Worm (Caenorhabditis elegans) whole organism, L4 larva: ENCODE data around the gene D2089.8.

ENCODE experiments used
- F10B5.3 ChIP-seq: sonication (generic microtip); optimal IDR thresholded peaks from 2 replicates; lab custom pipeline; 2016; ENCODE audit warnings: mild to moderate bottlenecking, missing genetic modification characterization, missing compliant biosample characterization
- F26F4.8 ChIP-seq: fragments of 200-800 bp; sonication (Bioruptor generic); conservative IDR thresholded peaks from 2 replicates; pipeline ENCODE4 v1.3.6; 2022; ENCODE audit warnings: missing genetic modification characterization, missing compliant biosample characterization
- F37D6.2 ChIP-seq: sonication (generic microtip); optimal IDR thresholded peaks from 2 replicates; lab custom pipeline; 2016; ENCODE audit warnings: mild to moderate bottlenecking, missing genetic modification characterization, missing compliant biosample characterization
- R02D3.7 ChIP-seq: fragments of 150-350 bp; sonication (generic microtip); optimal IDR thresholded peaks from 3 replicates; lab custom pipeline; 2014; ENCODE audit warnings: missing biosample characterization, missing genetic modification characterization
- T26A8.4 ChIP-seq: fragments of 200-800 bp; sonication (Bioruptor generic); IDR thresholded peaks from 2 replicates; pipeline ENCODE4 v1.3.6; 2022; ENCODE audit warnings: missing genetic modification characterization, missing compliant biosample characterization
- Y105C5A.15 ChIP-seq: fragments of 200-800 bp; sonication (Bioruptor generic); IDR thresholded peaks from 2 replicates; pipeline ENCODE4 v1.3.6; 2022; ENCODE audit warnings: missing genetic modification characterization, missing compliant biosample characterization
- Y48G9A.11 ChIP-seq: fragments of 200-800 bp; sonication (Bioruptor generic); IDR thresholded peaks from 2 replicates; pipeline ENCODE4 v1.3.6; 2022; ENCODE audit warnings: missing genetic modification reagents, missing genetic modification characterization, missing compliant biosample characterization
- Y5F2A.4 ChIP-seq: fragments of 200-800 bp; sonication (Bioruptor generic); optimal IDR thresholded peaks from 2 replicates; lab custom pipeline; 2018; ENCODE audit warnings: mild to moderate bottlenecking, missing genetic modification characterization, missing compliant biosample characterization
- ZK337.2 ChIP-seq: fragments of 200-800 bp; sonication (Bioruptor generic); IDR thresholded peaks from 2 replicates; pipeline ENCODE4 v1.3.6; 2022; ENCODE audit warnings: missing genetic modification reagents, missing genetic modification characterization, missing compliant biosample characterization
- ama-1 ChIP-seq: fragments of 150-350 bp; optimal IDR thresholded peaks from 2 replicates; lab custom pipeline; 2014; ENCODE audit warnings: inconsistent platforms, mixed read lengths
- ceh-28 ChIP-seq: fragments of 150-350 bp; optimal IDR thresholded peaks from 2 replicates; lab custom pipeline; 2014; ENCODE audit warnings: missing biosample characterization, missing genetic modification reagents, missing genetic modification characterization
- ces-1 ChIP-seq: fragments of 150-350 bp; sonication (generic microtip); optimal IDR thresholded peaks from 4 replicates; lab custom pipeline; 2014; ENCODE audit warnings: missing biosample characterization, missing genetic modification reagents, missing genetic modification characterization
- ctbp-1 ChIP-seq: fragments of 200-800 bp; sonication (Bioruptor generic); IDR thresholded peaks from 2 replicates; pipeline ENCODE4 v1.3.6; 2022; ENCODE audit warnings: missing genetic modification reagents, missing genetic modification characterization, missing compliant biosample characterization
- daf-16 ChIP-seq, 3 experiments: sonication (generic microtip); optimal IDR thresholded peaks; 2 replicates each; lab custom pipeline; 2016 to 2017; ENCODE audit warnings: missing genetic modification characterization in 3 of 3, missing genetic modification reagents in 3 of 3, mild to moderate bottlenecking in 2 of 3, missing compliant biosample characterization in 2 of 3, missing biosample characterization in 1 of 3, moderate library complexity in 1 of 3
- dmd-6 ChIP-seq: fragments of 200-800 bp; sonication (Bioruptor generic); IDR thresholded peaks from 2 replicates; pipeline ENCODE4 v1.3.6; 2022; ENCODE audit warnings: missing genetic modification reagents, missing genetic modification characterization, missing compliant biosample characterization
- egl-27 ChIP-seq: sonication (generic microtip); optimal IDR thresholded peaks from 3 replicates; lab custom pipeline; 2017; ENCODE audit warnings: missing biosample characterization, missing genetic modification reagents, missing genetic modification characterization
- egl-43 ChIP-seq: fragments of 200-800 bp; sonication (Bioruptor generic); IDR thresholded peaks from 2 replicates; pipeline ENCODE4 v1.3.6; 2022; ENCODE audit warnings: missing genetic modification reagents, missing genetic modification characterization, missing compliant biosample characterization
- gei-8 ChIP-seq: fragments of 200-800 bp; sonication (Bioruptor generic); optimal IDR thresholded peaks from 2 replicates; lab custom pipeline; 2018; ENCODE audit warnings: mild to moderate bottlenecking, missing genetic modification characterization, missing compliant biosample characterization
- hif-1 ChIP-seq, 2 experiments: sonication (generic microtip); optimal IDR thresholded peaks; 2 replicates each; lab custom pipeline; 2016 to 2017; ENCODE audit warnings: missing compliant biosample characterization in 2 of 2, missing genetic modification characterization in 2 of 2, missing genetic modification reagents in 2 of 2, missing genotype in 2 of 2, mild to moderate bottlenecking in 1 of 2
- hlh-11 ChIP-seq: fragments of 200-800 bp; sonication (Bioruptor generic); optimal IDR thresholded peaks from 2 replicates; lab custom pipeline; 2018; ENCODE audit warnings: mild to moderate bottlenecking, missing genetic modification characterization, missing compliant biosample characterization
- hlh-30 ChIP-seq: sonication (generic microtip); optimal IDR thresholded peaks from 2 replicates; lab custom pipeline; 2017; ENCODE audit warnings: antibody characterized with exemption, mild to moderate bottlenecking, missing genetic modification characterization, missing compliant biosample characterization; ENCODE audit not compliant: insufficient read depth
- hmg-1.1 ChIP-seq: fragments of 200-800 bp; sonication (Bioruptor generic); IDR thresholded peaks from 2 replicates; pipeline ENCODE4 v1.3.6; 2022; ENCODE audit warnings: missing genetic modification reagents, missing genetic modification characterization, missing compliant biosample characterization
- jun-1 ChIP-seq: fragments of 150-350 bp; optimal IDR thresholded peaks from 2 replicates; lab custom pipeline; 2014; ENCODE audit warnings: missing biosample characterization, missing genetic modification reagents, missing genetic modification characterization
- lim-7 ChIP-seq: fragments of 200-800 bp; sonication (Bioruptor generic); IDR thresholded peaks from 2 replicates; pipeline ENCODE4 v1.3.6; 2022; ENCODE audit warnings: missing genetic modification characterization, missing compliant biosample characterization
- lin-1 ChIP-seq: fragments of 200-800 bp; sonication (Bioruptor generic); IDR thresholded peaks from 2 replicates; pipeline ENCODE4 v1.3.6; 2022; ENCODE audit warnings: missing genetic modification reagents, missing genetic modification characterization, missing compliant biosample characterization
- lin-38 ChIP-seq: fragments of 200-800 bp; sonication (Bioruptor generic); IDR thresholded peaks from 2 replicates; pipeline ENCODE4 v1.3.6; 2022; ENCODE audit warnings: missing genetic modification reagents, missing genetic modification characterization, missing compliant biosample characterization
- lir-3 ChIP-seq: sonication (generic microtip); optimal IDR thresholded peaks from 2 replicates; lab custom pipeline; 2016; ENCODE audit warnings: mild to moderate bottlenecking, missing genetic modification characterization, missing compliant biosample characterization
- mes-2 ChIP-seq: sonication (generic microtip); optimal IDR thresholded peaks from 2 replicates; lab custom pipeline; 2016; ENCODE audit warnings: missing genotype, mild to moderate bottlenecking, missing genetic modification characterization, missing compliant biosample characterization; ENCODE audit not compliant: poor library complexity, severe bottlenecking
- mxl-3 ChIP-seq: fragments of 200-800 bp; sonication (Bioruptor generic); optimal IDR thresholded peaks from 2 replicates; lab custom pipeline; 2018; ENCODE audit warnings: mild to moderate bottlenecking, missing genetic modification characterization, missing compliant biosample characterization
- nhr-102 ChIP-seq: sonication (generic microtip); optimal IDR thresholded peaks from 2 replicates; lab custom pipeline; 2016; ENCODE audit warnings: mild to moderate bottlenecking, missing genetic modification characterization, moderate library complexity, missing compliant biosample characterization
- nhr-111 ChIP-seq: fragments of 200-800 bp; sonication (Bioruptor generic); optimal IDR thresholded peaks from 2 replicates; lab custom pipeline; 2018; ENCODE audit warnings: mild to moderate bottlenecking, missing genetic modification characterization, missing compliant biosample characterization
- nhr-25 ChIP-seq: sonication (generic microtip); optimal IDR thresholded peaks from 2 replicates; lab custom pipeline; 2017; ENCODE audit warnings: missing genetic modification characterization, mild to moderate bottlenecking, missing compliant biosample characterization, antibody characterized with exemption, moderate library complexity, borderline replicate concordance; ENCODE audit not compliant: insufficient read depth
- nhr-28 ChIP-seq: fragments of 150-350 bp; optimal IDR thresholded peaks from 2 replicates; lab custom pipeline; 2014; ENCODE audit warnings: missing biosample characterization, missing genetic modification characterization
- nhr-42 ChIP-seq: fragments of 200-800 bp; sonication (Bioruptor generic); IDR thresholded peaks from 2 replicates; pipeline ENCODE4 v1.3.6; 2022; ENCODE audit warnings: missing genetic modification characterization, missing compliant biosample characterization
- pha-4 ChIP-seq, 2 experiments: fragments of 150-350 bp in 1 of 2; fragments of 200-800 bp in 1 of 2; sonication (Bioruptor generic) in 1 of 2; IDR thresholded peaks in 1 of 2; optimal IDR thresholded peaks in 1 of 2; 2 replicates each; pipeline versions ENCODE4 v1.3.6 to Lab custom; 2014 to 2022; ENCODE audit warnings: missing genetic modification characterization in 2 of 2, missing genetic modification reagents in 2 of 2, missing biosample characterization in 1 of 2, missing compliant biosample characterization in 1 of 2
- php-3 ChIP-seq: fragments of 200-800 bp; sonication (Bioruptor generic); IDR thresholded peaks from 2 replicates; pipeline ENCODE4 v1.3.6; 2022; ENCODE audit warnings: missing genetic modification reagents, missing genetic modification characterization, missing compliant biosample characterization
- pqm-1 ChIP-seq: sonication (generic microtip); optimal IDR thresholded peaks from 2 replicates; lab custom pipeline; 2017; ENCODE audit warnings: missing biosample characterization, missing genetic modification characterization
- sdz-12 ChIP-seq: fragments of 200-800 bp; sonication (Bioruptor generic); optimal IDR thresholded peaks from 2 replicates; lab custom pipeline; 2018; ENCODE audit warnings: mild to moderate bottlenecking, missing genetic modification characterization, missing compliant biosample characterization
- set-16 ChIP-seq: fragments of 200-800 bp; sonication (Bioruptor generic); IDR thresholded peaks from 2 replicates; pipeline ENCODE4 v1.3.6; 2022; ENCODE audit warnings: missing genetic modification reagents, missing genetic modification characterization, missing compliant biosample characterization
- snpc-1.2 ChIP-seq: fragments of 200-800 bp; sonication (Bioruptor generic); IDR thresholded peaks from 2 replicates; pipeline ENCODE4 v1.3.6; 2022; ENCODE audit warnings: missing genetic modification reagents, missing genetic modification characterization, missing compliant biosample characterization
- spr-3 ChIP-seq: fragments of 200-800 bp; sonication (Bioruptor generic); optimal IDR thresholded peaks from 2 replicates; lab custom pipeline; 2018; ENCODE audit warnings: mild to moderate bottlenecking, missing genetic modification characterization, missing compliant biosample characterization
- tra-1 ChIP-seq: fragments of 200-800 bp; sonication (Bioruptor generic); IDR thresholded peaks from 2 replicates; pipeline ENCODE4 v1.3.6; 2022; ENCODE audit warnings: missing genetic modification reagents, missing genetic modification characterization, missing compliant biosample characterization
- unc-62 ChIP-seq, 3 experiments: fragments of 150-350 bp in 1 of 3; sonication (generic microtip); optimal IDR thresholded peaks in 2 of 3; peaks in 1 of 3; 1 replicate in 1 of 3; 2 replicates in 2 of 3; lab custom pipeline; 2014 to 2017; ENCODE audit warnings: missing biosample characterization in 3 of 3, missing genetic modification characterization in 3 of 3, missing genetic modification reagents in 3 of 3, missing genotype in 1 of 3
- zip-2 ChIP-seq: fragments of 150-350 bp; optimal IDR thresholded peaks from 2 replicates; lab custom pipeline; 2014; ENCODE audit warnings: missing biosample characterization, missing genetic modification characterization

Gene D2089.8

DNA sequence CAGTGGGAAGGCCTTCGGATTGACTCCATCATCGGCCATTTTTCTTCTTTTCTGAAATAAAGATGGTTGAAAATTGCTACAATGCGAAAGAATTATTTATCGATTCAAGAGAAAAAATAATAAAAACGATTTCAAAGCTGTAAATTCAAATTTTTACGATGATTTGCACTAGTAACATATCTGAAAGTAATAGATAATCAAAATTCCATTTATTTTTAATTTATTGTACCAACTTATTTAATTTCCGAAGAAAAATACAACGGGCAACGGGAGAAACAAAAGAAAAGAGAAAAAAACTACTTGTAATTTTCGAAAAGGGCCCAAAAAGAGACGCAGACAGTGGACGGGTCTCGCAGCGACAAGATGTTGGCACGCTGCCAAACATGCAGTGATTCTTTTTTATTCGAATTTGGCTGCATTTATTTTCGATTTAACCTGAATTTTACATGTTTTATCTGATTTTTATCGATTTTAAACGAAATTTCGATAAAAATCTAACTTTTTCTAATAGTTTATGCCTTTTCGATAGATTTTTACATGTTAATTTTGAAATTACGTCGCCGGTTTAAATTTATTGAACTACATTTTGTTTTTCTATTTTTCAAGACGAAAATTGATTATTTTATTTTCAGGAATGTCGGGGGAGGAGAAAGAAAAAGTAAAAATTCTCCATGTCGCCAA, 3.9 kb downstream of the D2089.8 start, which contains the start of the genes snu-13 and rsp-7 (continued):
- TF ChIP-seq hif-1 (tag; optimal IDR thresholded peaks at IDR 0.05; lab: Kevin White, UChicago) (peak in 1 of 2 experiments; percentile 44), Y48G9A.11 (no peak), jun-1 (tag; lab: Kevin White, UChicago) (no peak), nhr-25 (peak; percentile 60)

ce11 chrII:10657632-10658108, 4.9 kb downstream of the D2089.8 start, which contains the start of gene lact-3:
lact-3 (minus strand) TSS chrII:10657682.
- TF ChIP-seq nhr-102 (tag; lab: Kevin White, UChicago) (no peak), F10B5.3 (tag; lab: Kevin White, UChicago) (no peak), hlh-11 (tag; lab: Kevin White, UChicago) (peak; percentile 21), nhr-28 (tag; lab: Kevin White, UChicago) (peak; percentile 65), nhr-42 (GFP tag; lab: Robert Waterston, UW) (peak; percentile 49; the same call in 1 of the 2 replicates), lin-38 (GFP tag; lab: Robert Waterston, UW) (peak; percentile 69), daf-16 (GFP tag; optimal IDR thresholded peaks at IDR 0.05; lab: Kevin White, UChicago) (no peak), daf-16 (tag; optimal IDR thresholded peaks at IDR 0.05; lab: Kevin White, UChicago) (peak; percentile 36), Y5F2A.4 (GFP tag; lab: Kevin White, UChicago) (peak; percentile 20), egl-43 (GFP tag; lab: Robert Waterston, UW) (peak; percentile 41; the same call in 1 of the 2 replicates), ceh-28 (no peak), egl-27 (no peak), pha-4 (GFP tag; IDR thresholded peaks at IDR 0.05; lab: Robert Waterston, UW) (no peak), pha-4 (tag; optimal IDR thresholded peaks at IDR 0.05; lab: Kevin White, UChicago) (no peak), ces-1 (GFP tag; lab: Kevin White, UChicago) (no peak), F26F4.8 (GFP tag; lab: Robert Waterston, UW) (0 out of 2 replicates have a peak, but pooled peaks have one; percentile 40), php-3 (GFP tag; lab: Robert Waterston, UW) (peak; percentile 51; the same call in 1 of the 2 replicates), lin-1 (no peak), F37D6.2 (no peak), hmg-1.1 (no peak), tra-1 (GFP tag; lab: Robert Waterston, UW) (peak; percentile 62; the same call in 1 of the 2 replicates), mes-2 (tag; lab: Kevin White, UChicago) (peak; percentile 57), sdz-12 (GFP tag; lab: Kevin White, UChicago) (no peak), dmd-6 (GFP tag; lab: Robert Waterston, UW) (peak; percentile 44), lim-7 (GFP tag; lab: Robert Waterston, UW) (peak; percentile 50; the same call in 1 of the 2 replicates), gei-8 (GFP tag; lab: Kevin White, UChicago) (no peak), unc-62 (GFP tag; optimal IDR thresholded peaks at IDR 0.05 in 1 of 2; lab: Kevin White, UChicago) (peak in 1 of 2 experiments; percentile 3), unc-62 (tag; optimal IDR thresholded peaks at IDR 0.05; lab: Kevin White, UChicago) (no peak), ZK337.2 (GFP tag; lab: Robert Waterston, UW) (no peak), mxl-3 (peak; percentile 25), nhr-111 (GFP tag; lab: Kevin White, UChicago) (peak; percentile 41), lir-3 (tag; lab: Kevin White, UChicago) (no peak), zip-2 (tag; lab: Kevin White, UChicago) (no peak), Y48G9A.11 (peak; percentile 40), set-16 (peak; percentile 17; the same call in 1 of the 2 replicates), ctbp-1 (GFP tag; lab: Robert Waterston, UW) (0 out of 2 replicates have a peak, but pooled peaks have one; percentile 29), hlh-30 (tag; lab: Kevin White, UChicago) (no peak), snpc-1.2 (GFP tag; lab: Robert Waterston, UW) (peak; percentile 15; the same call in 1 of the 2 replicates), ama-1 (lab: Kevin White, UChicago) (peak; percentile 58), R02D3.7 (tag; lab: Kevin White, UChicago) (no peak), Y105C5A.15 (GFP tag; lab: Robert Waterston, UW) (no peak), spr-3 (no peak), T26A8.4 (GFP tag; lab: Robert Waterston, UW) (peak; percentile 16; the same call in 1 of the 2 replicates), pqm-1 (tag; lab: Kevin White, UChicago) (peak; percentile 14)
- TF ChIP-seq, all 104 proteins: peak for 23
